Fruit fly (Drosophila melanogaster) Kc167 (cell line): Measurements from ENCODE around the gene mah.

Source experiments
- Sin3A ChIP-seq: fragments of >200 bp; optimal IDR thresholded peaks from 2 replicates; lab custom pipeline; 2018; ENCODE audit warnings: missing external identifiers
- h ChIP-seq: fragments of >200 bp; optimal IDR thresholded peaks from 3 replicates; lab custom pipeline; 2018; ENCODE audit warnings: missing external identifiers
- insv ChIP-seq: fragments of >200 bp; optimal IDR thresholded peaks from 3 replicates; lab custom pipeline; 2018; ENCODE audit warnings: missing external identifiers
- psq ChIP-seq: fragments of >200 bp; optimal IDR thresholded peaks from 2 replicates; lab custom pipeline; 2017; ENCODE audit warnings: missing external identifiers
- ttk ChIP-seq: sonication (Bioruptor generic); optimal IDR thresholded peaks from 2 replicates; lab custom pipeline; 2017; ENCODE audit warnings: missing external identifiers

DNA sequence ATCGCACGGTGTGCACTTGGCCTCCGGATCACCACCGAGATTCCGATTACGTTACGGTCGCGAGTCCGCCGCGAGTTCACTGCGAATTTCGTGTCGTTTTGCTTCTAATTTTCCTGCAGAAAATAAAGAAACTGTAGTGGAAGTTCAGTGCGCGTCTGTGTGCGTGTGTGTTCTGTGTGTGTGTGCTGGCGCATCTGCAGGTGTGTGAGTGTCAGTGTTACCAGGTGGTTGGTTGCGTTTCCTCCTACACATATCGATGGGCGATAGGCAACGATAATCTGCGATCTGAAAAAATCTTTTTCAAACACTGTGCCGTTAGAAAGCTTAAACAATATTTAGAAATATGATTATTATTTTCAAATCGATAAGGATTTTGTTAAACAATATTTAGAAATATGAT is 9.4 kb upstream of the mah start, which contains the start of gene Osbp:
- no peak for TF ChIP-seq h (lab: Kevin White, UChicago)
- TF ChIP-seq psq (lab: Kevin White, UChicago): no peak
- TF ChIP-seq ttk (lab: Kevin White, UChicago): no peak
- no peak for TF ChIP-seq Sin3A (lab: Kevin White, UChicago)
- TF ChIP-seq insv: no peak
